Worm (Caenorhabditis elegans): ENCODE results near the gene eif-1.

eif-1 gene

ce11 chrII:4955353-4955752 lies 38.0 kb downstream of the eif-1 start, which contains the start of gene pbs-3 (continued):
- no peak for TF ChIP-seq ceh-88 (GFP tag; IDR thresholded peaks at IDR 0.05)
- TF ChIP-seq zip-4 (GFP tag; optimal IDR thresholded peaks at IDR 0.05) = no peak
- peak; percentile 37 for TF ChIP-seq swsn-7 (tag; optimal IDR thresholded peaks at IDR 0.05)
- no peak for TF ChIP-seq unc-30 (tag; optimal IDR thresholded peaks at IDR 0.05)
- no peak for TF ChIP-seq sup-37 (GFP tag; optimal IDR thresholded peaks at IDR 0.05)
- TF ChIP-seq grh-1 (GFP tag; IDR thresholded peaks at IDR 0.05) = no peak
- TF ChIP-seq jun-1 (tag; optimal IDR thresholded peaks at IDR 0.05) = peak; percentile 2
- TF ChIP-seq ces-1 (GFP tag; optimal IDR thresholded peaks at IDR 0.05) = no peak
- TF ChIP-seq nhr-71 (tag; optimal IDR thresholded peaks at IDR 0.05) = peak; percentile 64
- no peak for TF ChIP-seq nhr-85 (tag)
- TF ChIP-seq efl-3 (GFP tag; optimal IDR thresholded peaks at IDR 0.05) = no peak
- TF ChIP-seq lin-13 (GFP tag; optimal IDR thresholded peaks at IDR 0.05) = peak; percentile 47
- TF ChIP-seq dpl-1 (GFP tag; optimal IDR thresholded peaks at IDR 0.05) = peak; percentile 63 to 76 (median 68)
- TF ChIP-seq Y116A8C.19 (tag; optimal IDR thresholded peaks at IDR 0.05; ENCODE audit: borderline replicate concordance) = no peak
- TF ChIP-seq C34B4.2 (tag; optimal IDR thresholded peaks at IDR 0.05) = no peak
- no peak for TF ChIP-seq zag-1 (tag; optimal IDR thresholded peaks at IDR 0.05)
- no peak for TF ChIP-seq nhr-11 (tag; optimal IDR thresholded peaks at IDR 0.05)
- no peak for TF ChIP-seq pax-3 (tag; optimal IDR thresholded peaks at IDR 0.05)
- TF ChIP-seq efl-1 (optimal IDR thresholded peaks at IDR 0.05) = peak; percentile 71 to 73
- TF ChIP-seq efl-1 (GFP tag; optimal IDR thresholded peaks at IDR 0.05 in 1 of 2) = peak; percentile 65 to 94
- TF ChIP-seq ztf-4 (tag; optimal IDR thresholded peaks at IDR 0.05) = no peak

DNA sequence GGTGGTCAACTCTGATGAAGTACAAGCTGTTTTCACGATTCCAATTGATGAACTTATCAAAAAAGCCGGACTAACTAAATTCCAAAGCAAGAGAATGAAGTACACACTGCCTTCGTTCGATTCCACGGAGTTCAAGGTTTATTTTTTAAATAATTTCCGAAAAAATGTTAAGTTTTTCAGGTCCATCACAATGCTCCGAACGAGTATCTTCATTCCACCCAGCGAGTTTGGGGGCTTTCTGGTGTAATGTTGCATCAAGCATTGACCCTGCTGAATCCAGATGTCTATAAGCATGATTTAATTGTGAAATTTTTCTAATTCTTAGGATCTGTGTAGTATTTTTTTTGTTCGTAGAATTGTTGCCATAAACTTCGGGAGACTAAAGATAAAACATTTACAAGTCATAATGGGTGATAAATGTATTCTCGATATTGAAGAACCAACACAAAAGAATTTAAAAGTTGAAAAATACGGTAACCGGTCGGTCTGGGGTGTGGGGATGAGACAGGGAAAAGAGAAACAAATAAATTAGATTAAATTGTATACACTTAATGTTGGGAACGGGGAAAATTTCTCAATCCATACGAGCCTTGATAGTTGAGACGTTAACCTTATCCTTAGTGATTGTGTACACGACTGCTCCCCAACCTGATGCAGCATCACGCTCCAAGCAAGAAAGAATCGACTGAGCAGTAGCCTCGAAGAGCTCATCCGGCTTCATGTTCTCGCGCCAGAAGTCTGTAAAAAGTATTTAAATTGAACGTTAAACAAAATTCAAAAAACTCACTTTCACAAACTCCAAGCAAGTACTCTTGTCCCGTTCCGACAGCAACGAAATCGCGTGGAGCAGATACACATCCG lies 39.1 kb downstream of the eif-1 start:
- no peak for TF ChIP-seq nhr-90 (tag; optimal IDR thresholded peaks at IDR 0.05; ENCODE audit: poor library complexity)
- TF ChIP-seq lin-13 (GFP tag; optimal IDR thresholded peaks at IDR 0.05) = no peak
- TF ChIP-seq F16B12.6 (tag; optimal IDR thresholded peaks at IDR 0.05) = no peak
- no peak for TF ChIP-seq ceh-90 (tag; optimal IDR thresholded peaks at IDR 0.05)
- TF ChIP-seq efl-1 (optimal IDR thresholded peaks at IDR 0.05) = no peak
- TF ChIP-seq efl-1 (GFP tag; optimal IDR thresholded peaks at IDR 0.05 in 1 of 2) = no peak
- no peak for TF ChIP-seq C04F5.9 (tag; optimal IDR thresholded peaks at IDR 0.05)
- TF ChIP-seq nhr-85 (tag) = peak; percentile 59
- TF ChIP-seq dsc-1 (tag; optimal IDR thresholded peaks at IDR 0.05) = peak; percentile 32
- TF ChIP-seq isw-1 (GFP tag; IDR thresholded peaks at IDR 0.05) = no peak

- TF ChIP-seq nhr-76 (tag; optimal IDR thresholded peaks at IDR 0.05) = no peak
- TF ChIP-seq fos-1 (tag; optimal IDR thresholded peaks at IDR 0.05) = no peak
- no peak for TF ChIP-seq Y116A8C.19 (tag; optimal IDR thresholded peaks at IDR 0.05; ENCODE audit: borderline replicate concordance)
- no peak for TF ChIP-seq rnt-1 (tag; optimal IDR thresholded peaks at IDR 0.05)
- TF ChIP-seq lin-35 (GFP tag; optimal IDR thresholded peaks at IDR 0.05) = no peak
- TF ChIP-seq lir-3 (tag; optimal IDR thresholded peaks at IDR 0.05; ENCODE audit: poor library complexity) = no peak
- no peak for TF ChIP-seq efl-3 (GFP tag; optimal IDR thresholded peaks at IDR 0.05)
- TF ChIP-seq aha-1 (tag; optimal IDR thresholded peaks at IDR 0.05) = no peak
- no peak for TF ChIP-seq mef-2 (tag; optimal IDR thresholded peaks at IDR 0.05)
- TF ChIP-seq C04F5.9 (tag; optimal IDR thresholded peaks at IDR 0.05) = no peak
- TF ChIP-seq fkh-4 (tag; optimal IDR thresholded peaks at IDR 0.05; ENCODE audit: borderline replicate concordance) = no peak
- TF ChIP-seq ces-1 (GFP tag; optimal IDR thresholded peaks at IDR 0.05) = no peak
- TF ChIP-seq lin-15B (tag; optimal IDR thresholded peaks at IDR 0.05) = no peak
- no peak for TF ChIP-seq nhr-90 (tag; optimal IDR thresholded peaks at IDR 0.05; ENCODE audit: poor library complexity)
- TF ChIP-seq ama-1 (optimal IDR thresholded peaks at IDR 0.05) = no peak
Measured at ce11 chrII:4953289-4953688, 40.1 kb downstream of the eif-1 start, which contains the start of gene ndx-3. Gene ndx-3, plus strand, starts transcription at chrII:4953589.
